Worm (Caenorhabditis elegans) whole organism, mixed stage, embryonic: Measurements from ENCODE around the gene ZK180.6.

Source experiments
- ceh-43 ChIP-seq: fragments of 200-800 bp; sonication (Bioruptor generic); optimal IDR thresholded peaks from 2 replicates; lab custom pipeline; 2018; ENCODE audit warnings: mild to moderate bottlenecking, missing genetic modification characterization, moderate library complexity, missing compliant biosample characterization
- ces-1 ChIP-seq: fragments of 150-350 bp; optimal IDR thresholded peaks from 2 replicates; lab custom pipeline; 2014; ENCODE audit warnings: missing biosample characterization, missing genetic modification reagents, missing genetic modification characterization
- hlh-1 ChIP-seq: fragments of 150-350 bp; optimal IDR thresholded peaks from 2 replicates; lab custom pipeline; 2014; ENCODE audit warnings: missing biosample characterization, missing genetic modification reagents, missing genetic modification characterization
- mab-5 ChIP-seq: fragments of 150-350 bp; optimal IDR thresholded peaks from 2 replicates; lab custom pipeline; 2014; ENCODE audit warnings: missing biosample characterization, missing genetic modification characterization
- mep-1 ChIP-seq: fragments of 150-350 bp; optimal IDR thresholded peaks from 2 replicates; lab custom pipeline; 2017; ENCODE audit warnings: missing biosample characterization, missing genetic modification reagents, missing genetic modification characterization, inconsistent platforms
- nhr-12 ChIP-seq: fragments of 150-350 bp; optimal IDR thresholded peaks from 2 replicates; lab custom pipeline; 2014; ENCODE audit warnings: missing biosample characterization, missing genetic modification characterization
- pha-4 ChIP-seq: fragments of 150-350 bp; optimal IDR thresholded peaks from 2 replicates; lab custom pipeline; 2018; ENCODE audit warnings: missing biosample characterization, missing genetic modification reagents, missing genetic modification characterization
- sptf-1 ChIP-seq: sonication (generic microtip); optimal IDR thresholded peaks from 2 replicates; lab custom pipeline; 2017; ENCODE audit warnings: mild to moderate bottlenecking, missing genetic modification characterization, moderate library complexity, missing compliant biosample characterization
- unc-39 ChIP-seq: fragments of 150-350 bp; optimal IDR thresholded peaks from 2 replicates; lab custom pipeline; 2014; ENCODE audit warnings: missing biosample characterization, missing genetic modification characterization
- ztf-11 ChIP-seq: fragments of 150-350 bp; optimal IDR thresholded peaks from 2 replicates; lab custom pipeline; 2014; ENCODE audit warnings: missing biosample characterization, missing genetic modification characterization

- TF ChIP-seq unc-39 (no peak), mab-5 (no peak), mep-1 (tag; lab: Kevin White, UChicago) (no peak), pha-4 (tag; lab: Kevin White, UChicago) (no peak), ztf-11 (tag; lab: Kevin White, UChicago) (no peak), ceh-43 (GFP tag; lab: Kevin White, UChicago) (no peak), ces-1 (GFP tag; lab: Kevin White, UChicago) (no peak), nhr-12 (no peak), hlh-1 (tag; lab: Kevin White, UChicago) (no peak), sptf-1 (no peak)
These were observed 49.3 kb downstream of the ZK180.6 start for ce11 chrIV:4475362-4476086.
